Fruit fly (Drosophila melanogaster): ENCODE results near the gene CG43145.

The CG43145 gene

dm6 chr2L:3701526-3701925 lies at the start of gene CG43145:
TSS of gene CG43145 (plus strand) at chr2L:3701826.
- TF ChIP-seq ttk (optimal IDR thresholded peaks at IDR 0.05), result no peak

dm6 chr2L:3654956-3655618 lies 46.5 kb upstream of the CG43145 start:
- TF ChIP-seq h (optimal IDR thresholded peaks at IDR 0.05) (no peak), Sin3A (optimal IDR thresholded peaks at IDR 0.05) (no peak), psq (optimal IDR thresholded peaks at IDR 0.05) (no peak), insv (optimal IDR thresholded peaks at IDR 0.05) (no peak), Myc (optimal IDR thresholded peaks at IDR 0.05) (no peak), ttk (optimal IDR thresholded peaks at IDR 0.05) (no peak)

- no peak for TF ChIP-seq psq (optimal IDR thresholded peaks at IDR 0.05)
- TF ChIP-seq insv (optimal IDR thresholded peaks at IDR 0.05), result no peak
- no peak for TF ChIP-seq Myc (optimal IDR thresholded peaks at IDR 0.05)
- no peak for TF ChIP-seq ttk (optimal IDR thresholded peaks at IDR 0.05)
- TF ChIP-seq h (optimal IDR thresholded peaks at IDR 0.05), result no peak
- no peak for TF ChIP-seq Sin3A (optimal IDR thresholded peaks at IDR 0.05)
These were observed 45.9 kb upstream of the CG43145 start for dm6 chr2L:3655698-3656105.

DNA sequence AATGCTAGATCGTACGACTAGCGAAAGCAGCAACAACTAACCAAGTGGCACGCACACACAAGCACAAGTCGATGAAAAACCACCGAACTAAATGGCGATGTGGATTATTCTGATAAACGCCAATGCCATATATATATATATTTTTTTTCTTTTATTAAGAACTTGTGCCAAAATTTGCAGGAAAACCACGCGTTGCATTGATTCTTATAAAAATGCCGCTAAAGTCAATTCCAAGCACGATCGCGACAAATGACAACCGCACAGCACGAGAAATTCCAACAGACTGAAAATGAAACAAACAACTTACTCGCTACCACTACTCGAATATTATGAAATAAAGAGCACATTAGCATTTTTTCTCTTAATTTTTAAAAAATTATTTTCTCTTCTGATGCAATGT lies 45.0 kb upstream of the CG43145 start, which contains the start of gene for:
Gene for, minus strand, starts transcription at position 287 of the 400 bp plus-strand sequence.
- TF ChIP-seq Myc (optimal IDR thresholded peaks at IDR 0.05) (no peak), psq (optimal IDR thresholded peaks at IDR 0.05) (no peak), h (optimal IDR thresholded peaks at IDR 0.05) (no peak), ttk (optimal IDR thresholded peaks at IDR 0.05) (no peak), Sin3A (optimal IDR thresholded peaks at IDR 0.05) (no peak), insv (optimal IDR thresholded peaks at IDR 0.05) (no peak)

DNA sequence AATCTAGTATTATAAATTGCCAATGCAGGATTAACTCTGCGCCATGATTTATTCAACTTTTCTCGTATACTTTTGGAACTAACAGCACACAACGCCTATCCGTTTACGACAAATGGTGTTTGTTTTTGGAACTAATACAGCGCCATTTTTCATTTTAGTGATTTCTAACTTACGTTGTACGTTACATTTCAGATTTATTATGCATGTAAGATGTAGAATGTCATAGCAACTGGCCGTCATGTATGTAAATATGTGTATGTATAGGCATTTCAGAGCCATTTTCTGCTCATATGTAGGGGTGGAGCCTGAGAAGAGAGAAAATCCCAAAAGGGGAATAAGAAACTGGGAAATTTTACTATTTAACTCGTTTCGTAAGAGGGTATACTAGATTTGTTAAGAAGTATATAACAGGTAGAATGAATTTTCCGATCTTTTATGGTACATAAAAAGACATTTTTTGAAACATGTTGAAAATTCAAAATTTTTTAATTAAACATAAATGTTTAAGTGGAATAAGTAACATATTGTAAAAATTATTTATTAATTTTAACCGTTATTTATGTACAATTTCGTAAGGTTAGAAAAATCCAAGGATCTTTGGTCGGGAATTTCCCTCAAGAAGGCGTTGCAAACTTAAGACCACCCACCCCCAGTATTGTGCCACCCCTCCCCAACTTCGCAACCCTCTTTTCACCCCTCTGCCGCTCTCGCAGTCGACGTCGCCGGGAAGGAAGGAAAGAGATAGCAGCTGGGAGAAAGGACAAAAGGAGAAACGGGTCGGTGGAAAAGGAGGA lies 44.1 kb upstream of the CG43145 start:
- TF ChIP-seq insv (optimal IDR thresholded peaks at IDR 0.05) (no peak), ttk (optimal IDR thresholded peaks at IDR 0.05) (no peak), Myc (optimal IDR thresholded peaks at IDR 0.05) (no peak), Sin3A (optimal IDR thresholded peaks at IDR 0.05) (no peak), psq (optimal IDR thresholded peaks at IDR 0.05) (no peak), h (optimal IDR thresholded peaks at IDR 0.05) (no peak)

dm6 chr2L:3662307-3662795 lies 39.3 kb upstream of the CG43145 start, which contains the start of gene Drgx:
TSS of gene Drgx (plus strand) at chr2L:3662745.
- no peak for TF ChIP-seq Sin3A (optimal IDR thresholded peaks at IDR 0.05)
- TF ChIP-seq ttk (optimal IDR thresholded peaks at IDR 0.05), result no peak
- TF ChIP-seq psq (optimal IDR thresholded peaks at IDR 0.05), result no peak
- TF ChIP-seq h (optimal IDR thresholded peaks at IDR 0.05), result no peak
- no peak for TF ChIP-seq Myc (optimal IDR thresholded peaks at IDR 0.05)
- no peak for TF ChIP-seq insv (optimal IDR thresholded peaks at IDR 0.05)

dm6 chr2L:3668451-3668850 lies 33.2 kb upstream of the CG43145 start, which contains the start of gene Sfp24Ba:
TSS of gene Sfp24Ba (minus strand) at chr2L:3668551.
- TF ChIP-seq Sin3A (optimal IDR thresholded peaks at IDR 0.05) (no peak), insv (optimal IDR thresholded peaks at IDR 0.05) (no peak), h (optimal IDR thresholded peaks at IDR 0.05) (no peak), Myc (optimal IDR thresholded peaks at IDR 0.05) (no peak), psq (optimal IDR thresholded peaks at IDR 0.05) (no peak), ttk (optimal IDR thresholded peaks at IDR 0.05) (no peak)

dm6 chr2L:3669034-3669433 lies 32.6 kb upstream of the CG43145 start, which contains the start of gene Sfp24Bd:
TSS of gene Sfp24Bd (minus strand) at chr2L:3669134.
- TF ChIP-seq psq (optimal IDR thresholded peaks at IDR 0.05) (no peak), Myc (optimal IDR thresholded peaks at IDR 0.05) (no peak), h (optimal IDR thresholded peaks at IDR 0.05) (no peak), insv (optimal IDR thresholded peaks at IDR 0.05) (no peak), Sin3A (optimal IDR thresholded peaks at IDR 0.05) (no peak), ttk (optimal IDR thresholded peaks at IDR 0.05) (no peak)

DNA sequence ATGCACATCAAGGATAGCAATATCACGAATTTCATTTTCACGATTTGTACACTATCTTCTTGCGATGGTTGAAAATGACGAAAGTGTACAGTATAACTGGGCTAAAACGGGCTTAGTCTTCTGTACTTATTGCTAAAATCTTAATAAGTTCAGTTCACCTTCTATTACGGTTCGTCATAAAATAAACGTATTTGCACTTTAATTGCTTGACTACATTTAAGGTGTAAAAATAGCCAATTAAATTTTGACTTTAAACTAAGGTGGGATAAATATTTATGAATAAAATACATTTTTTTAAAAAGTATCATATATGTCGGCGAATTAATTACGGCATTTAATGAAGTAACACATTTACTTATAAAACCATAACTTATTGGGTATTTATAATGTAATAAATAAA lies 32.0 kb upstream of the CG43145 start, which contains the start of gene Sfp24Bb:
Gene Sfp24Bb, minus strand, starts transcription at position 101 of the 400 bp plus-strand sequence.
- TF ChIP-seq ttk (optimal IDR thresholded peaks at IDR 0.05) (no peak), psq (optimal IDR thresholded peaks at IDR 0.05) (no peak), h (optimal IDR thresholded peaks at IDR 0.05) (no peak), Sin3A (optimal IDR thresholded peaks at IDR 0.05) (no peak), insv (optimal IDR thresholded peaks at IDR 0.05) (no peak)

dm6 chr2L:3670481-3670880 lies 31.1 kb upstream of the CG43145 start, which contains the start of gene Sfp24Bc:
TSS of gene Sfp24Bc (minus strand) at chr2L:3670581.
- no peak for TF ChIP-seq Myc (optimal IDR thresholded peaks at IDR 0.05)
- TF ChIP-seq insv (optimal IDR thresholded peaks at IDR 0.05), result no peak
- no peak for TF ChIP-seq ttk (optimal IDR thresholded peaks at IDR 0.05)
- no peak for TF ChIP-seq Sin3A (optimal IDR thresholded peaks at IDR 0.05)
- no peak for TF ChIP-seq h (optimal IDR thresholded peaks at IDR 0.05)

DNA sequence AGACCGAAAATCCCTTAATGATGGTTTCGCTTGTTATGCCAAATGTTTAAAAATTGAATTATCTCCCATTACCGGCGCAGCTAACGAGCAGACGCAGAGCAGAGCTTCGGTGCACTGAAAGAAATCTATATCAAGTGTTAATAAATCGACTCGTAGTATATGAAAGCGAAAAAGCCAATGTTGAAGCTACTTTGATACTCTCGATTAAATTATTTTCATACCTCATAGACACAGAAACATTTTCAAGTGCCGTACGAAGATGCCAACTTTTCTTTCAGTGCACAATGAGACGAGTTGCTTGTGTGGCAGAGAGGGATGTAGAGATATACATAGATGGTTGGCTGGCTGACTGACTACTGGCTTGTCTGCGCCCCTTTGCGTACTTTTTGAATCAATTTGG lies 25.9 kb upstream of the CG43145 start:
- no peak for TF ChIP-seq h (optimal IDR thresholded peaks at IDR 0.05)
- TF ChIP-seq ttk (optimal IDR thresholded peaks at IDR 0.05), result no peak
- TF ChIP-seq insv (optimal IDR thresholded peaks at IDR 0.05), result no peak
- TF ChIP-seq Myc (optimal IDR thresholded peaks at IDR 0.05), result no peak
- no peak for TF ChIP-seq Sin3A (optimal IDR thresholded peaks at IDR 0.05)
- no peak for TF ChIP-seq psq (optimal IDR thresholded peaks at IDR 0.05)

- TF ChIP-seq Sin3A (optimal IDR thresholded peaks at IDR 0.05) (no peak), ttk (optimal IDR thresholded peaks at IDR 0.05) (no peak), psq (optimal IDR thresholded peaks at IDR 0.05) (no peak), h (optimal IDR thresholded peaks at IDR 0.05) (no peak), insv (optimal IDR thresholded peaks at IDR 0.05) (no peak), Myc (optimal IDR thresholded peaks at IDR 0.05) (no peak)
These were observed 20.3 kb upstream of the CG43145 start for dm6 chr2L:3681338-3681737.

All from Kc167 (cell line).